Worm (Caenorhabditis elegans): ENCODE results near the gene srj-6.
A peak's percentile ranks its signal among the peaks of the same experiment; 100 is the strongest.

srj-6 gene

DNA sequence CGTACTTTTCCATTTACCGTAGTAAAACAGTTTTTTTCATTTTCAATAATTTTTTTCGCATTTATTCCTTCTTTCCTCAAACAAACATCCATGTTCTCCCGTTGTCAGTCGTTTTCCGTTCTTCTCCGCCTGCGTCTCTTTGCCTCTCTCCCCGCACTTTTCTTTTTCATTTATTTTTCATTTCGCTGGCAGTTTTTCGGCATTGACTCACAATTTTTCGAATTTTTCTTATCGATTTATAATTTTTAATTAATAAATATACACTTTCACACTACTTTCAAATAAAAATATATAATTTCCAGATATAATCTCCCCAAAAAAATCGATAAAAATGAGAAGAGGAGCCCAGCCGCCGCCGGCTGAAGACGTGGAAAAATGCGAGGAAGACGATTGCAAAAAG is 33.1 kb upstream of the srj-6 start, which contains the start of gene H25P19.1:
Gene H25P19.1, plus strand, starts transcription at position 301 of the 400 bp plus-strand sequence.
- TF ChIP-seq lag-1 (GFP tag; IDR thresholded peaks at IDR 0.05): no peak
- TF ChIP-seq nhr-120 (GFP tag; IDR thresholded peaks at IDR 0.05): no peak
- no peak for TF ChIP-seq egl-18 (GFP tag; IDR thresholded peaks at IDR 0.05)
- no peak for TF ChIP-seq ztf-26 (tag; optimal IDR thresholded peaks at IDR 0.05)
- TF ChIP-seq madf-6 (GFP tag; IDR thresholded peaks at IDR 0.05): no peak
- TF ChIP-seq die-1 (tag; optimal IDR thresholded peaks at IDR 0.05): no peak
- no peak for TF ChIP-seq mxl-1 (tag; optimal IDR thresholded peaks at IDR 0.05)

- TF ChIP-seq zfh-2 (GFP tag; conservative IDR thresholded peaks at IDR 0.05) (no peak), nhr-80 (tag; optimal IDR thresholded peaks at IDR 0.05) (peak; percentile 21)
Observed at ce11 chrV:683858-684257, 29.6 kb upstream of the srj-6 start, which contains the start of gene F31F4.1. TSS of gene F31F4.1 (plus strand) at chrV:684060.

DNA sequence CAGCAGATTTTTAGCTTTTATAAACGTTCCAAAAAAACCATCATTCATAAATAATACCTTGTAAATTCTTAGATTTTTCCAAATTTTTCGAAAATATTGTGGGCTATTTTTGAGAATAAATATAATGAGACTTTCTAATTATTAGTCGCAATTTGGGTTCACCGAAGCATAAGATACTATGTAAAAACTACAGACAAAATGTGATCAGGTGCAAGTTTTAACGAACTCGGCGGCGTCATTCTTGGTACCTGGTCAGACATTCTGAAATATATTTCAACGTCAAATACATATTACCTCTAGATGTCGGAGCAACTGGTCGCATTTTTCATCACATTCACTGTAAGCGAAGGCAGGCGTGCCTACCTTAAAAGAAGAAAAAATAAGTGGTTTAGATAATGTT is 27.7 kb upstream of the srj-6 start, which contains the start of gene srx-23:
Gene srx-23, plus strand, starts transcription at position 301 of the 400 bp plus-strand sequence.
- TF ChIP-seq dpl-1 (GFP tag; optimal IDR thresholded peaks at IDR 0.05) (no peak), K11D2.4 (GFP tag; IDR thresholded peaks at IDR 0.05) (no peak)

ce11 chrV:679663-680062 is 25.4 kb upstream of the srj-6 start, which contains the start of gene srx-22:
TSS of gene srx-22 (plus strand) at chrV:679963.
- TF ChIP-seq aptf-3 (GFP tag; IDR thresholded peaks at IDR 0.05) (no peak), madf-3 (GFP tag; IDR thresholded peaks at IDR 0.05) (no peak), madf-8 (GFP tag; conservative IDR thresholded peaks at IDR 0.05) (no peak), hmg-20 (GFP tag; IDR thresholded peaks at IDR 0.05) (no peak), Y56A3A.18 (GFP tag; IDR thresholded peaks at IDR 0.05) (no peak), let-607 (tag; optimal IDR thresholded peaks at IDR 0.05) (no peak), B0019.2 (GFP tag; conservative IDR thresholded peaks at IDR 0.05) (no peak), nfya-2 (GFP tag; IDR thresholded peaks at IDR 0.05) (no peak)

- TF ChIP-seq nhr-80 (tag; optimal IDR thresholded peaks at IDR 0.05) (peak; percentile 69), Y53G8AR.9 (GFP tag; conservative IDR thresholded peaks at IDR 0.05) (no peak)
Observed at ce11 chrV:676550-677084, 22.3 kb upstream of the srj-6 start, which contains the start of the genes fbxa-72 and srx-21. TSS of gene fbxa-72 (minus strand) at chrV:676753. TSS of gene srx-21 (plus strand) at chrV:677034.

- TF ChIP-seq rec-8 (tag; optimal IDR thresholded peaks at IDR 0.05): no peak
- TF ChIP-seq zfh-2 (GFP tag; conservative IDR thresholded peaks at IDR 0.05): 0 out of 2 replicates have a peak, but pooled peaks have one; percentile 42
- no peak for TF ChIP-seq Y95B8A.8 (GFP tag; IDR thresholded peaks at IDR 0.05)
- TF ChIP-seq snpc-4 (GFP tag; optimal IDR thresholded peaks at IDR 0.05): no peak
- TF ChIP-seq snpc-4 (tag; optimal IDR thresholded peaks at IDR 0.05): peak in 2 of 4 experiments; percentile 78 to 88
- no peak for TF ChIP-seq F33H1.4 (GFP tag; IDR thresholded peaks at IDR 0.05)
- TF ChIP-seq nhr-80 (tag; optimal IDR thresholded peaks at IDR 0.05): no peak
- TF ChIP-seq snpc-1.1 (tag; optimal IDR thresholded peaks at IDR 0.05; ENCODE audit: insufficient read depth): peak; percentile 54
- no peak for TF ChIP-seq Y56A3A.18 (GFP tag; IDR thresholded peaks at IDR 0.05)
- no peak for TF ChIP-seq sdz-38 (tag; optimal IDR thresholded peaks at IDR 0.05)
- TF ChIP-seq T26A5.8 (tag; optimal IDR thresholded peaks at IDR 0.05): no peak
- TF ChIP-seq C06A6.2 (GFP tag; conservative IDR thresholded peaks at IDR 0.05): no peak
- no peak for TF ChIP-seq rpc-1 (optimal IDR thresholded peaks at IDR 0.05)
- TF ChIP-seq rpc-1 (tag; optimal IDR thresholded peaks at IDR 0.05): no peak
- TF ChIP-seq sea-2 (GFP tag; IDR thresholded peaks at IDR 0.05): no peak
Observed at ce11 chrV:676090-676489, 21.8 kb upstream of the srj-6 start.
